Worm (Caenorhabditis elegans) whole organism, L2 larva: ENCODE measurements around the gene K12G11.6.
A peak's percentile ranks its signal among the peaks of the same experiment; 100 is the strongest.

Experiments used
- C34F6.9 ChIP-seq: fragments of 150-350 bp; optimal IDR thresholded peaks from 2 replicates; lab custom pipeline; 2014; ENCODE audit warnings: missing biosample characterization, missing genetic modification characterization
- F13H6.1 ChIP-seq: sonication (generic microtip); optimal IDR thresholded peaks from 2 replicates; lab custom pipeline; 2016; ENCODE audit warnings: missing genetic modification characterization, missing compliant biosample characterization
- R02D3.7 ChIP-seq: fragments of 150-350 bp; optimal IDR thresholded peaks from 2 replicates; lab custom pipeline; 2014; ENCODE audit warnings: missing biosample characterization, missing genetic modification characterization
- Y55F3AM.14 ChIP-seq: fragments of 200-800 bp; sonication (Bioruptor generic); optimal IDR thresholded peaks from 2 replicates; lab custom pipeline; 2018; ENCODE audit warnings: mild to moderate bottlenecking, missing genetic modification characterization, missing compliant biosample characterization
- ZK546.5 ChIP-seq: sonication (generic microtip); optimal IDR thresholded peaks from 2 replicates; lab custom pipeline; 2017; ENCODE audit warnings: missing biosample characterization, missing genetic modification characterization
- alr-1 ChIP-seq: fragments of 150-350 bp; optimal IDR thresholded peaks from 2 replicates; lab custom pipeline; 2014; ENCODE audit warnings: missing biosample characterization, missing genetic modification characterization
- aly-2 ChIP-seq: fragments of 150-350 bp; optimal IDR thresholded peaks from 2 replicates; lab custom pipeline; 2014; ENCODE audit warnings: missing biosample characterization, missing genetic modification characterization
- ama-1 ChIP-seq: fragments of 150-350 bp; optimal IDR thresholded peaks from 2 replicates; lab custom pipeline; 2018; ENCODE audit warnings: inconsistent platforms
- blmp-1 ChIP-seq: sonication (generic microtip); optimal IDR thresholded peaks from 2 replicates; lab custom pipeline; 2017; ENCODE audit warnings: missing genetic modification characterization, mild to moderate bottlenecking, missing compliant biosample characterization, antibody characterized with exemption, moderate library complexity; ENCODE audit not compliant: insufficient read depth
- ceh-16 ChIP-seq: fragments of 150-350 bp; optimal IDR thresholded peaks from 2 replicates; lab custom pipeline; 2014; ENCODE audit warnings: missing biosample characterization, missing genetic modification characterization
- ceh-82 ChIP-seq: fragments of 150-350 bp; optimal IDR thresholded peaks from 2 replicates; lab custom pipeline; 2014; ENCODE audit warnings: missing biosample characterization, missing genetic modification characterization
- crh-2 ChIP-seq: sonication (generic microtip); optimal IDR thresholded peaks from 2 replicates; lab custom pipeline; 2017; ENCODE audit warnings: missing biosample characterization, missing genetic modification characterization
- dmd-4 ChIP-seq: sonication (generic microtip); optimal IDR thresholded peaks from 2 replicates; lab custom pipeline; 2017; ENCODE audit warnings: missing biosample characterization, missing genetic modification characterization
- egl-27 ChIP-seq: sonication (generic microtip); optimal IDR thresholded peaks from 3 replicates; lab custom pipeline; 2017; ENCODE audit warnings: missing biosample characterization, missing genetic modification reagents, missing genetic modification characterization
- elt-1 ChIP-seq: fragments of 150-350 bp; optimal IDR thresholded peaks from 2 replicates; lab custom pipeline; 2014; ENCODE audit warnings: missing biosample characterization, missing genetic modification characterization
- elt-3 ChIP-seq: sonication (generic microtip); optimal IDR thresholded peaks from 2 replicates; lab custom pipeline; 2017; ENCODE audit warnings: missing biosample characterization, missing genetic modification characterization
- fos-1 ChIP-seq: fragments of 150-350 bp; optimal IDR thresholded peaks from 2 replicates; lab custom pipeline; 2014; ENCODE audit warnings: missing biosample characterization, missing genetic modification characterization
- gmeb-1 ChIP-seq: fragments of 150-350 bp; optimal IDR thresholded peaks from 2 replicates; lab custom pipeline; 2014; ENCODE audit warnings: missing biosample characterization, missing genetic modification characterization
- lin-11 ChIP-seq: fragments of 150-350 bp; sonication (generic microtip); optimal IDR thresholded peaks from 2 replicates; lab custom pipeline; 2014; ENCODE audit warnings: missing biosample characterization, missing genetic modification characterization, inconsistent platforms, mixed read lengths
- lin-13 ChIP-seq: fragments of 150-350 bp; optimal IDR thresholded peaks from 2 replicates; lab custom pipeline; 2014; ENCODE audit warnings: missing biosample characterization, missing genetic modification reagents, missing genetic modification characterization
- lin-39 ChIP-seq: fragments of 150-350 bp; optimal IDR thresholded peaks from 2 replicates; lab custom pipeline; 2014; ENCODE audit warnings: missing biosample characterization, missing genetic modification reagents, missing genetic modification characterization
- lsy-2 ChIP-seq, 2 experiments: fragments of 150-350 bp in 1 of 2; sonication (generic microtip) in 1 of 2; optimal IDR thresholded peaks; 2 replicates each; lab custom pipeline; 2014 to 2017; ENCODE audit warnings: missing biosample characterization in 2 of 2, missing genetic modification characterization in 2 of 2
- mab-5 ChIP-seq: fragments of 150-350 bp; optimal IDR thresholded peaks from 2 replicates; lab custom pipeline; 2014; ENCODE audit warnings: missing biosample characterization, missing genetic modification characterization
- mbf-1 ChIP-seq: sonication (generic microtip); optimal IDR thresholded peaks from 2 replicates; lab custom pipeline; 2017; ENCODE audit warnings: missing biosample characterization, missing genetic modification characterization
- mdl-1 ChIP-seq, 2 experiments: fragments of 150-350 bp in 1 of 2; sonication (generic microtip) in 1 of 2; optimal IDR thresholded peaks; 2 replicates each; lab custom pipeline; 2017; ENCODE audit warnings: missing biosample characterization in 2 of 2, missing genetic modification characterization in 2 of 2
- nhr-10 ChIP-seq: sonication (generic microtip); optimal IDR thresholded peaks from 2 replicates; lab custom pipeline; 2017; ENCODE audit warnings: missing biosample characterization, missing genetic modification characterization
- nhr-11 ChIP-seq: fragments of 150-350 bp; optimal IDR thresholded peaks from 2 replicates; lab custom pipeline; 2014; ENCODE audit warnings: missing biosample characterization, missing genetic modification characterization
- nhr-12 ChIP-seq: fragments of 150-350 bp; optimal IDR thresholded peaks from 2 replicates; lab custom pipeline; 2014; ENCODE audit warnings: missing biosample characterization, missing genetic modification characterization
- nhr-129 ChIP-seq: fragments of 150-350 bp; optimal IDR thresholded peaks from 2 replicates; lab custom pipeline; 2014; ENCODE audit warnings: missing biosample characterization, missing genetic modification characterization
- nhr-21 ChIP-seq: fragments of 150-350 bp; optimal IDR thresholded peaks from 2 replicates; lab custom pipeline; 2014; ENCODE audit warnings: missing biosample characterization, missing genetic modification characterization
- nhr-23 ChIP-seq: fragments of 150-350 bp; optimal IDR thresholded peaks from 2 replicates; lab custom pipeline; 2014; ENCODE audit warnings: missing biosample characterization, missing genetic modification reagents, missing genetic modification characterization
- nhr-237 ChIP-seq: fragments of 150-350 bp; optimal IDR thresholded peaks from 2 replicates; lab custom pipeline; 2014; ENCODE audit warnings: missing biosample characterization, missing genetic modification characterization
- nhr-25 ChIP-seq: fragments of 150-350 bp; sonication (generic microtip); optimal IDR thresholded peaks from 3 replicates; lab custom pipeline; 2014; ENCODE audit warnings: missing biosample characterization, missing genetic modification characterization
- nhr-6 ChIP-seq: fragments of 150-350 bp; optimal IDR thresholded peaks from 2 replicates; lab custom pipeline; 2014; ENCODE audit warnings: missing biosample characterization, missing genetic modification characterization
- nhr-77 ChIP-seq: fragments of 150-350 bp; optimal IDR thresholded peaks from 2 replicates; lab custom pipeline; 2014; ENCODE audit warnings: missing biosample characterization, missing genetic modification characterization
- peb-1 ChIP-seq: fragments of 150-350 bp; optimal IDR thresholded peaks from 2 replicates; lab custom pipeline; 2014; ENCODE audit warnings: missing biosample characterization, missing genetic modification characterization
- sem-4 ChIP-seq: fragments of 150-350 bp; optimal IDR thresholded peaks from 2 replicates; lab custom pipeline; 2014; ENCODE audit warnings: missing biosample characterization, missing genetic modification reagents, missing genetic modification characterization
- skn-1 ChIP-seq: sonication (generic microtip); optimal IDR thresholded peaks from 2 replicates; lab custom pipeline; 2017; ENCODE audit warnings: missing biosample characterization, missing genetic modification characterization
- sma-3 ChIP-seq: sonication (generic microtip); optimal IDR thresholded peaks from 2 replicates; lab custom pipeline; 2016; ENCODE audit warnings: missing genetic modification reagents, missing genetic modification characterization, missing compliant biosample characterization
- sma-9 ChIP-seq, 2 experiments: fragments of 150-350 bp in 1 of 2; sonication (generic microtip) in 1 of 2; optimal IDR thresholded peaks; 2 replicates each; lab custom pipeline; 2014 to 2016; ENCODE audit warnings: missing genetic modification characterization in 2 of 2, mild to moderate bottlenecking in 1 of 2, missing biosample characterization in 1 of 2, missing compliant biosample characterization in 1 of 2, missing genetic modification reagents in 1 of 2, moderate library complexity in 1 of 2
- snpc-4 ChIP-seq: fragments of 150-350 bp; optimal IDR thresholded peaks from 2 replicates; lab custom pipeline; 2014; ENCODE audit warnings: missing biosample characterization, missing genetic modification characterization
- unc-39 ChIP-seq: fragments of 150-350 bp; optimal IDR thresholded peaks from 2 replicates; lab custom pipeline; 2014; ENCODE audit warnings: missing biosample characterization, missing genetic modification characterization
- unc-55 ChIP-seq: fragments of 150-350 bp; sonication (generic microtip); optimal IDR thresholded peaks from 3 replicates; lab custom pipeline; 2014; ENCODE audit warnings: missing biosample characterization, missing genetic modification reagents, missing genetic modification characterization
- unc-62 ChIP-seq: fragments of 150-350 bp; optimal IDR thresholded peaks from 2 replicates; lab custom pipeline; 2014; ENCODE audit warnings: missing biosample characterization, missing genetic modification reagents, missing genetic modification characterization
- zag-1 ChIP-seq: fragments of 150-350 bp; optimal IDR thresholded peaks from 2 replicates; lab custom pipeline; 2014; ENCODE audit warnings: missing biosample characterization, missing genetic modification characterization
- ztf-1 ChIP-seq: fragments of 200-800 bp; sonication (Bioruptor generic); conservative IDR thresholded peaks from 2 replicates; pipeline ENCODE4 v1.3.6; 2022; ENCODE audit warnings: missing genetic modification characterization, missing compliant biosample characterization
- ztf-11 ChIP-seq: sonication (generic microtip); optimal IDR thresholded peaks from 2 replicates; lab custom pipeline; 2017; ENCODE audit warnings: missing biosample characterization, missing genetic modification characterization
- ztf-4 ChIP-seq: fragments of 150-350 bp; optimal IDR thresholded peaks from 2 replicates; lab custom pipeline; 2014; ENCODE audit warnings: missing biosample characterization, missing genetic modification characterization

The K12G11.6 gene

DNA sequence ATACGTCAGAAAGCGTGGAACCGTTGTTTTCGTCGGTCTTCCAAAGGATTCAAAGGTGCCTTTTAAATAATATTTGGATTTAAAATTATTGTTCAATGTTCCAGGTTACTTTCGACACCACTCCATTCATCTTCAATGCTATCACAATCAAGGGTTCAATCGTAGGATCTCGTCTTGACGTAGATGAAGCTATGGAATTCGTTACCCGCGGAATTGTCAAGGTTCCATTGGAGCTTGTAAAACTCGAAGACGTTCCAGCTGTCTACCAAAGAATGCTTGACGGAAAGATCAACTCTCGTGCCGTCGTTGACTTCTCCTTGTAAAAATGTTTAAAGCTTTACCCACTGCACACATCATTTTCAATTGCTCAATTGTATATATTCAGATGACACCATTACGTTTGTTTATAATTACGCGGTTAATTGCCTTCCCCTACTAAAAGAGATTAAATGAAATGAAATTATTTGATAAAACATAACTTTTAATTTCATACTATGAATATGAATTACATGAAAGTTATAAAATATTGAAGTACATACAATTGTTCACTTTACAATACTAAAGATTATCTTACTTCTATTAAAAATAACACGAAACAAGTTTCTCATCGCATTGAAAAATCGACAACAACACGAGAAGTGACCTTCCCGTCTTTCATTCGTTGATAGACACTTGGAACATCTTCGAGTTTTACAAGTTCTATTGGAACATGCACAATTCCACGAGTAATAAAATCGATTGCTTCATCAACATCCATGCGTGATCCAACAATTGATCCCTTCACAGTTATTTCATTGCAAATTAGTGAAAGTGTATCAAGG lies 4.8 kb upstream of the K12G11.6 start:
- TF ChIP-seq Y55F3AM.14 (GFP tag; lab: Kevin White, UChicago) (peak; percentile 62), nhr-10 (tag; lab: Kevin White, UChicago) (no peak), gmeb-1 (tag; lab: Kevin White, UChicago) (peak; percentile 52), egl-27 (tag; lab: Kevin White, UChicago) (no peak), fos-1 (tag; lab: Kevin White, UChicago) (peak; percentile 33), nhr-11 (no peak), skn-1 (tag; lab: Kevin White, UChicago) (no peak), elt-1 (tag; lab: Kevin White, UChicago) (no peak), nhr-77 (tag; lab: Kevin White, UChicago) (no peak), sem-4 (tag; lab: Kevin White, UChicago) (no peak), nhr-25 (no peak), unc-62 (GFP tag; lab: Kevin White, UChicago) (no peak), ceh-82 (tag; lab: Kevin White, UChicago) (no peak), sma-3 (GFP tag; lab: Kevin White, UChicago) (no peak), unc-55 (GFP tag; lab: Kevin White, UChicago) (no peak), ceh-16 (tag; lab: Kevin White, UChicago) (no peak), ZK546.5 (no peak), zag-1 (no peak), ztf-1 (GFP tag; lab: Robert Waterston, UW) (no peak), nhr-237 (tag; lab: Kevin White, UChicago) (no peak), C34F6.9 (tag; lab: Kevin White, UChicago) (no peak), crh-2 (tag; lab: Kevin White, UChicago) (peak; percentile 9), F13H6.1 (tag; lab: Kevin White, UChicago) (no peak), blmp-1 (tag; lab: Kevin White, UChicago) (peak; percentile 45), lin-39 (tag; lab: Kevin White, UChicago) (no peak), ama-1 (lab: Kevin White, UChicago) (peak; percentile 56), ztf-11 (tag; lab: Kevin White, UChicago) (no peak), sma-9 (GFP tag; optimal IDR thresholded peaks at IDR 0.05; lab: Kevin White, UChicago) (peak; percentile 41), sma-9 (tag; optimal IDR thresholded peaks at IDR 0.05; lab: Kevin White, UChicago) (no peak), unc-39 (no peak), dmd-4 (tag; lab: Kevin White, UChicago) (no peak), R02D3.7 (tag; lab: Kevin White, UChicago) (no peak), nhr-129 (tag; lab: Kevin White, UChicago) (peak; percentile 53), mbf-1 (tag; lab: Kevin White, UChicago) (no peak), peb-1 (tag; lab: Kevin White, UChicago) (no peak), nhr-12 (no peak), elt-3 (tag; lab: Kevin White, UChicago) (no peak), lin-13 (GFP tag; lab: Kevin White, UChicago) (peak; percentile 14), snpc-4 (tag; lab: Kevin White, UChicago) (no peak), lin-11 (tag; lab: Kevin White, UChicago) (no peak), lsy-2 (tag; optimal IDR thresholded peaks at IDR 0.05; lab: Kevin White, UChicago) (peak in 1 of 2 experiments; percentile 70), mdl-1 (tag; optimal IDR thresholded peaks at IDR 0.05; lab: Kevin White, UChicago) (no peak), nhr-6 (peak; percentile 62), ztf-4 (tag; lab: Kevin White, UChicago) (peak; percentile 60), mab-5 (tag; lab: Kevin White, UChicago) (peak; percentile 21), nhr-21 (tag; lab: Kevin White, UChicago) (peak; percentile 7), aly-2 (tag; lab: Kevin White, UChicago) (no peak), alr-1 (tag; lab: Kevin White, UChicago) (no peak), nhr-23 (tag; lab: Kevin White, UChicago) (no peak)
